Worm (Caenorhabditis elegans) whole organism, early embryonic: Measurements from ENCODE around the gene srm-4.

Source experiments
- B0310.2 ChIP-seq: sonication (generic microtip); optimal IDR thresholded peaks from 2 replicates; lab custom pipeline; 2016; ENCODE audit warnings: mild to moderate bottlenecking, missing genetic modification characterization, missing compliant biosample characterization
- ama-1 ChIP-seq: fragments of 150-350 bp; optimal IDR thresholded peaks from 2 replicates; lab custom pipeline; 2014
- ceh-36 ChIP-seq: sonication (generic microtip); optimal IDR thresholded peaks from 2 replicates; lab custom pipeline; 2016; ENCODE audit warnings: missing genetic modification characterization, inconsistent platforms, missing compliant biosample characterization
- ets-7 ChIP-seq: sonication (generic microtip); optimal IDR thresholded peaks from 2 replicates; lab custom pipeline; 2016; ENCODE audit warnings: missing genotype, missing genetic modification characterization, missing compliant biosample characterization
- pes-1 ChIP-seq: fragments of 200-800 bp; sonication (Bioruptor generic); IDR thresholded peaks from 2 replicates; pipeline ENCODE4 v1.3.6; 2022; ENCODE audit warnings: missing genetic modification reagents, missing genetic modification characterization, missing compliant biosample characterization
- tbx-11 ChIP-seq: fragments of 200-800 bp; sonication (Bioruptor generic); IDR thresholded peaks from 2 replicates; pipeline ENCODE4 v1.3.6; 2022; ENCODE audit warnings: missing genetic modification characterization, missing compliant biosample characterization
- tra-4 ChIP-seq: sonication (generic microtip); optimal IDR thresholded peaks from 2 replicates; lab custom pipeline; 2017; ENCODE audit warnings: missing genetic modification characterization, missing compliant biosample characterization

DNA sequence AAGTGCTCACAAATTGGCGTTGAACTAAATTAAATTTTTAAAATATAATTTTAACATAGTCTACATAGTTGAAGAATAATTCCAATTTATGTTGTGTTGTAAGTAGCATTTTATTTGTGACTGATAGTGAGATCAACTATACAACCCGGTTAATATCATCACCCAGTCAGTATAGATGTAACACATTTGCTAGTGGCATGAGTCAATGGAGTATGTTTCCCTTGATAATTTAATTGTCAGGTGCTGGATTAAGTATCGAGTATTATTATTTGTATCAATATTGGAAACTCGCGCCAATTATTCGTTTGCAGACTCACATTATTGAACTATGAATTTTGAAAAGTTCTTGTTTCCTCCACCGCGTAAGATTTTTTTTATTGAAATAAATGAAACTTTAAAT is 1.7 kb downstream of the srm-4 start, which contains the start of gene srm-5:
- TF ChIP-seq B0310.2 (tag; lab: Kevin White, UChicago) (no peak), tra-4 (tag; lab: Kevin White, UChicago) (no peak), ama-1 (no peak), ets-7 (tag; lab: Kevin White, UChicago) (no peak), pes-1 (GFP tag; lab: Robert Waterston, UW) (no peak), ceh-36 (tag; lab: Kevin White, UChicago) (no peak), tbx-11 (GFP tag; lab: Robert Waterston, UW) (no peak)
